Worm (Caenorhabditis elegans) whole organism, L4 larva: Measurements from ENCODE around the gene cyp-25A6.
A peak's percentile ranks its signal among the peaks of the same experiment; 100 is the strongest.

Experiments used
- D1046.2 ChIP-seq: fragments of 200-800 bp; sonication (Bioruptor generic); IDR thresholded peaks from 2 replicates; pipeline ENCODE4 v1.3.6; 2022; ENCODE audit warnings: missing genetic modification characterization, missing compliant biosample characterization
- T26A8.4 ChIP-seq: fragments of 200-800 bp; sonication (Bioruptor generic); IDR thresholded peaks from 2 replicates; pipeline ENCODE4 v1.3.6; 2022; ENCODE audit warnings: missing genetic modification characterization, missing compliant biosample characterization
- Y105C5A.15 ChIP-seq: fragments of 200-800 bp; sonication (Bioruptor generic); IDR thresholded peaks from 2 replicates; pipeline ENCODE4 v1.3.6; 2022; ENCODE audit warnings: missing genetic modification characterization, missing compliant biosample characterization
- Y75B8A.6 ChIP-seq: fragments of 200-800 bp; sonication (Bioruptor generic); IDR thresholded peaks from 2 replicates; pipeline ENCODE4 v1.3.6; 2022; ENCODE audit warnings: missing genetic modification reagents, missing genetic modification characterization, missing compliant biosample characterization
- ama-1 ChIP-seq: fragments of 150-350 bp; optimal IDR thresholded peaks from 2 replicates; lab custom pipeline; 2014; ENCODE audit warnings: inconsistent platforms, mixed read lengths
- ceh-20 ChIP-seq: fragments of 200-800 bp; sonication (Bioruptor generic); IDR thresholded peaks from 2 replicates; pipeline ENCODE4 v1.3.6; 2022; ENCODE audit warnings: missing genetic modification reagents, missing genetic modification characterization, missing compliant biosample characterization
- ceh-32 ChIP-seq: sonication (generic microtip); optimal IDR thresholded peaks from 2 replicates; lab custom pipeline; 2016; ENCODE audit warnings: mild to moderate bottlenecking, missing genetic modification characterization, missing compliant biosample characterization; ENCODE audit not compliant: poor library complexity
- ceh-44 ChIP-seq: fragments of 200-800 bp; sonication (Bioruptor generic); IDR thresholded peaks from 2 replicates; pipeline ENCODE4 v1.3.6; 2022; ENCODE audit warnings: missing genetic modification reagents, missing genetic modification characterization, missing compliant biosample characterization
- daf-19 ChIP-seq: fragments of 200-800 bp; sonication (Bioruptor generic); conservative IDR thresholded peaks from 2 replicates; pipeline ENCODE4 v1.3.6; 2022; ENCODE audit warnings: missing genetic modification characterization, missing compliant biosample characterization
- daf-8 ChIP-seq: fragments of 200-800 bp; sonication (Bioruptor generic); IDR thresholded peaks from 2 replicates; pipeline ENCODE4 v1.3.6; 2022; ENCODE audit warnings: missing genetic modification characterization, missing compliant biosample characterization
- dmd-6 ChIP-seq: fragments of 200-800 bp; sonication (Bioruptor generic); IDR thresholded peaks from 2 replicates; pipeline ENCODE4 v1.3.6; 2022; ENCODE audit warnings: missing genetic modification reagents, missing genetic modification characterization, missing compliant biosample characterization
- dmd-9 ChIP-seq: fragments of 200-800 bp; sonication (Bioruptor generic); IDR thresholded peaks from 2 replicates; pipeline ENCODE4 v1.3.6; 2022; ENCODE audit warnings: missing genetic modification reagents, missing genetic modification characterization, missing compliant biosample characterization
- dve-1 ChIP-seq: sonication (generic microtip); optimal IDR thresholded peaks from 2 replicates; lab custom pipeline; 2017; ENCODE audit warnings: antibody characterized with exemption, mild to moderate bottlenecking, missing genetic modification characterization, missing compliant biosample characterization; ENCODE audit not compliant: insufficient read depth
- egl-43 ChIP-seq: fragments of 200-800 bp; sonication (Bioruptor generic); IDR thresholded peaks from 2 replicates; pipeline ENCODE4 v1.3.6; 2022; ENCODE audit warnings: missing genetic modification reagents, missing genetic modification characterization, missing compliant biosample characterization
- fkh-10 ChIP-seq: fragments of 150-350 bp; optimal IDR thresholded peaks from 2 replicates; lab custom pipeline; 2014; ENCODE audit warnings: missing biosample characterization, missing genetic modification reagents, missing genetic modification characterization
- fos-1 ChIP-seq: fragments of 150-350 bp; optimal IDR thresholded peaks from 2 replicates; lab custom pipeline; 2014; ENCODE audit warnings: missing biosample characterization, missing genetic modification characterization
- hlh-11 ChIP-seq: fragments of 200-800 bp; sonication (Bioruptor generic); optimal IDR thresholded peaks from 2 replicates; lab custom pipeline; 2018; ENCODE audit warnings: mild to moderate bottlenecking, missing genetic modification characterization, missing compliant biosample characterization
- hlh-30 ChIP-seq: sonication (generic microtip); optimal IDR thresholded peaks from 2 replicates; lab custom pipeline; 2017; ENCODE audit warnings: antibody characterized with exemption, mild to moderate bottlenecking, missing genetic modification characterization, missing compliant biosample characterization; ENCODE audit not compliant: insufficient read depth
- hmg-1.1 ChIP-seq: fragments of 200-800 bp; sonication (Bioruptor generic); IDR thresholded peaks from 2 replicates; pipeline ENCODE4 v1.3.6; 2022; ENCODE audit warnings: missing genetic modification reagents, missing genetic modification characterization, missing compliant biosample characterization
- lin-13 ChIP-seq: fragments of 150-350 bp; optimal IDR thresholded peaks from 2 replicates; lab custom pipeline; 2014; ENCODE audit warnings: missing biosample characterization, missing genetic modification reagents, missing genetic modification characterization
- lin-15B ChIP-seq: fragments of 150-350 bp; sonication (generic microtip); optimal IDR thresholded peaks from 3 replicates; lab custom pipeline; 2014; ENCODE audit warnings: missing biosample characterization, missing genetic modification characterization
- madf-5 ChIP-seq, 2 experiments: fragments of 200-800 bp; sonication (Bioruptor generic); IDR thresholded peaks; 2 replicates each; pipeline ENCODE4 v1.3.6; 2022; ENCODE audit warnings: missing compliant biosample characterization in 2 of 2, missing genetic modification characterization in 2 of 2
- madf-9 ChIP-seq: fragments of 200-800 bp; sonication (Bioruptor generic); conservative IDR thresholded peaks from 2 replicates; pipeline ENCODE4 v1.3.6; 2022; ENCODE audit warnings: missing genetic modification reagents, missing genetic modification characterization, missing compliant biosample characterization
- nhr-42 ChIP-seq: fragments of 200-800 bp; sonication (Bioruptor generic); IDR thresholded peaks from 2 replicates; pipeline ENCODE4 v1.3.6; 2022; ENCODE audit warnings: missing genetic modification characterization, missing compliant biosample characterization
- nhr-48 ChIP-seq: sonication (generic microtip); optimal IDR thresholded peaks from 2 replicates; lab custom pipeline; 2016; ENCODE audit warnings: mild to moderate bottlenecking, missing genetic modification characterization, missing compliant biosample characterization
- nhr-76 ChIP-seq: fragments of 150-350 bp; optimal IDR thresholded peaks from 2 replicates; lab custom pipeline; 2014; ENCODE audit warnings: missing biosample characterization, missing genetic modification characterization
- php-3 ChIP-seq: fragments of 200-800 bp; sonication (Bioruptor generic); IDR thresholded peaks from 2 replicates; pipeline ENCODE4 v1.3.6; 2022; ENCODE audit warnings: missing genetic modification reagents, missing genetic modification characterization, missing compliant biosample characterization
- rbr-2 ChIP-seq: sonication (generic microtip); optimal IDR thresholded peaks from 2 replicates; lab custom pipeline; 2016; ENCODE audit warnings: missing genotype, missing genetic modification characterization, missing compliant biosample characterization
- saeg-2 ChIP-seq: fragments of 200-800 bp; sonication (Bioruptor generic); IDR thresholded peaks from 2 replicates; pipeline ENCODE4 v1.3.6; 2022; ENCODE audit warnings: missing genetic modification reagents, missing genetic modification characterization, missing compliant biosample characterization
- set-16 ChIP-seq: fragments of 200-800 bp; sonication (Bioruptor generic); IDR thresholded peaks from 2 replicates; pipeline ENCODE4 v1.3.6; 2022; ENCODE audit warnings: missing genetic modification reagents, missing genetic modification characterization, missing compliant biosample characterization
- skn-1 ChIP-seq: fragments of 150-350 bp; optimal IDR thresholded peaks from 2 replicates; lab custom pipeline; 2014; ENCODE audit warnings: missing biosample characterization, missing genetic modification characterization
- snpc-1.2 ChIP-seq: fragments of 200-800 bp; sonication (Bioruptor generic); IDR thresholded peaks from 2 replicates; pipeline ENCODE4 v1.3.6; 2022; ENCODE audit warnings: missing genetic modification reagents, missing genetic modification characterization, missing compliant biosample characterization
- spr-1 ChIP-seq: sonication (generic microtip); optimal IDR thresholded peaks from 2 replicates; lab custom pipeline; 2016; ENCODE audit warnings: mild to moderate bottlenecking, missing genetic modification characterization, missing compliant biosample characterization
- tag-97 ChIP-seq: fragments of 200-800 bp; sonication (Bioruptor generic); IDR thresholded peaks from 2 replicates; pipeline ENCODE4 v1.3.6; 2022; ENCODE audit warnings: missing genetic modification characterization, missing compliant biosample characterization
- unc-62 ChIP-seq, 3 experiments: fragments of 150-350 bp in 1 of 3; sonication (generic microtip); optimal IDR thresholded peaks in 2 of 3; peaks in 1 of 3; 1 replicate in 1 of 3; 2 replicates in 2 of 3; lab custom pipeline; 2014 to 2017; ENCODE audit warnings: missing biosample characterization in 3 of 3, missing genetic modification characterization in 3 of 3, missing genetic modification reagents in 3 of 3, missing genotype in 1 of 3
- ztf-7 ChIP-seq: fragments of 150-350 bp; optimal IDR thresholded peaks from 2 replicates; lab custom pipeline; 2014; ENCODE audit warnings: missing biosample characterization, missing genetic modification characterization

The cyp-25A6 gene

DNA sequence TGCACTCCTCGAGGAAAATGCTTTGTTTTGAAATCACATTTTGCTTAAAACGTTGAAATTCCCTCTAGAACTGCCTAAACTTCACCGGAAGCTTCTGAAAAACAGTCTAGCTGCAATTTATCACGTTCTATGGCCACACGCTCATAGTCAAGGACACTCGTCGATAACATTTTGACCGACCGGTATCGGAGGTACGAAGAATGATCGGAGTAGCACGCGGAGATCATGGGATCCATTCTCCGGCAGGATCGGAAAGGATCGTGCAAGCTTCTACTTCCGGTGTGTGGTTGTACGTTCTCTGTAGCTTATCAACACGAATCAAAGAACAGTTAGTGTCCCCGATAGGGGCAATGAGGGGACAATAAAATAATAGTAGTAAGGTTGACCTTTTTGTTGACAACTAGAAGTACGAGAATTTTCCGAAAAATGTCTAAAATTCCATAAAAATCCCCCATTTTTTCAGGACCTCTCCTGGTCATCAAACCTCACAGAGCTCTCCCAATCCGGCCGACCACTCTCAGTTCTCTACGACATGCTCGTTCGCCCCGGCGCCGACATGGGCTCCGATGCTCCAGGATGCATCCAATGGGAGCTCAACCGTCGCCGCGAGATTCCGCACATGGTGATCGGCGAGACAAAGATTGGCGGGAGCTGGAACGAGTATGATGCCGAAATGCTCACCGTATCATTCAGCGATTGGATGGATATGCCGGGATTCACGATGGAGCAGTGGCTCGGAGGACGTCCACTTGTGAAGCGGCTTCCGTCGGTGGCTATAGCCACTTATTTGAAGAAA is 19.0 kb downstream of the cyp-25A6 start (continued):
- TF ChIP-seq fos-1 (tag; lab: Kevin White, UChicago): no peak
- peak; percentile 20 for TF ChIP-seq dmd-6 (GFP tag; lab: Robert Waterston, UW)
- no peak for TF ChIP-seq egl-43 (GFP tag; lab: Robert Waterston, UW)
- no peak for TF ChIP-seq madf-9
- peak; percentile 84 for TF ChIP-seq set-16 (GFP tag; lab: Robert Waterston, UW)
- TF ChIP-seq nhr-48 (tag; lab: Kevin White, UChicago): peak; percentile 47
- TF ChIP-seq tag-97 (GFP tag; lab: Robert Waterston, UW): no peak
- TF ChIP-seq dmd-9: no peak
- TF ChIP-seq rbr-2 (tag; lab: Kevin White, UChicago): no peak
- TF ChIP-seq dve-1 (tag; lab: Kevin White, UChicago): peak; percentile 47
- no peak for TF ChIP-seq hmg-1.1
- TF ChIP-seq hlh-11: peak; percentile 62
- TF ChIP-seq php-3 (GFP tag; lab: Robert Waterston, UW): no peak
- TF ChIP-seq snpc-1.2 (GFP tag; lab: Robert Waterston, UW): no peak
- no peak for TF ChIP-seq lin-13 (GFP tag; lab: Kevin White, UChicago)
- TF ChIP-seq madf-5 (GFP tag; IDR thresholded peaks at IDR 0.05; lab: Robert Waterston, UW): no peak
- no peak for TF ChIP-seq Y75B8A.6 (GFP tag; lab: Robert Waterston, UW)
- TF ChIP-seq ceh-20 (GFP tag; lab: Robert Waterston, UW): no peak
- no peak for TF ChIP-seq D1046.2
- peak; percentile 85 for TF ChIP-seq hlh-30 (tag; lab: Kevin White, UChicago)
- TF ChIP-seq unc-62 (GFP tag; optimal IDR thresholded peaks at IDR 0.05 in 1 of 2; lab: Kevin White, UChicago): peak in 1 of 2 experiments; percentile 74
- no peak for TF ChIP-seq unc-62 (tag; optimal IDR thresholded peaks at IDR 0.05; lab: Kevin White, UChicago)
- no peak for TF ChIP-seq fkh-10 (GFP tag; lab: Kevin White, UChicago)
- no peak for TF ChIP-seq ama-1 (lab: Kevin White, UChicago)
- TF ChIP-seq spr-1 (tag; lab: Kevin White, UChicago): no peak

DNA sequence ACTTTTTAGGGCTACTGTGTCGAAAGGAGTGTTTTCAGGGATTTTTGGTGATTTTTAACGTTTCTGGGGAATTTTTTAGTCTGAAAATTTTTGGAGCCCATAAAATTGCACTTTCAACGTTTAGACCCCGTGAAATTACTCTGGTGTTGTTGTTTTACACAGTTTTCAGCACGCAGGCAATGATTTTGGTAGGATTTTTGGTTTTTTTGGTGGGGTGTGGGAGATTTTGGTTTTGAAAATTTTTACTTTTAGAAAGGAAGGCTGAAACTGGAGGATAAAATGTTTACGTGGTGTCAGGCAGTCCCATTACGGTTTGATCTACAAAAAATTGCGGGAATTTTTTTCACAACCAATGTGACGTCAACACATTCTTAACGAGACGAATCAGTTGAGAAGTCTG is 21.0 kb downstream of the cyp-25A6 start:
- TF ChIP-seq nhr-42 (GFP tag; lab: Robert Waterston, UW): no peak
- peak; percentile 66; the same call in 1 of the 2 replicates for TF ChIP-seq T26A8.4

DNA sequence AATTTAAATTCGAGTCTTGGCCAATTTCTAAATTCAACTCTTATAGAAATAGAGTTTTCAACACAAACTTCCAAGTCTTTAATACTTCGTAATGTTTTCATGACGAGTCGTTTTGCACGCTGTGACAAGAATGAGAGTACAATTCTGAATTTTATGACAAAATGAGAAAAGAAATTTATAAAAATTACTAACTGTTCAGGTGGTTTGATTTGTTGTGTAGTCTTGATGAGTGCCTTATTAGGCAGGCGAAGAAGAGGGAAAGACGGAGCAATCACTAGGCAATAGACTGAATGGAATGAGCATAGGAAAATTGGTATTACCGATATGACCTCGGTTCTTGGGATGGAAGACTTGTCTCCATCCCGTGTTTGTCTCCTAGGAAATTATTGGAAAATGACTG is 22.7 kb downstream of the cyp-25A6 start, which contains the start of gene F30B5.11:
F30B5.11 (minus strand) TSS at position 101 of the 400 bp plus-strand sequence.
- no peak for TF ChIP-seq Y105C5A.15 (GFP tag; lab: Robert Waterston, UW)
- TF ChIP-seq ztf-7 (tag; lab: Kevin White, UChicago): no peak
- TF ChIP-seq daf-8: no peak
- TF ChIP-seq nhr-76: no peak
- TF ChIP-seq daf-19 (GFP tag; lab: Robert Waterston, UW): no peak
- no peak for TF ChIP-seq lin-15B (tag; lab: Kevin White, UChicago)
- no peak for TF ChIP-seq saeg-2 (GFP tag; lab: Robert Waterston, UW)
- no peak for TF ChIP-seq dmd-6 (GFP tag; lab: Robert Waterston, UW)
- TF ChIP-seq hmg-1.1: no peak
- no peak for TF ChIP-seq skn-1 (tag; lab: Kevin White, UChicago)
- TF ChIP-seq ceh-32 (tag; lab: Kevin White, UChicago): no peak
- TF ChIP-seq ceh-44: no peak
